Worm (Caenorhabditis elegans) whole organism, young adult: ENCODE measurements around the gene noa-1.

ENCODE experiments used
- D2030.7 ChIP-seq: fragments of 200-800 bp; sonication (Bioruptor generic); IDR thresholded peaks from 2 replicates; pipeline ENCODE4 v1.3.6; 2022; ENCODE audit warnings: missing genetic modification reagents, missing genetic modification characterization, missing compliant biosample characterization
- F10E7.11 ChIP-seq: sonication (generic microtip); optimal IDR thresholded peaks from 2 replicates; lab custom pipeline; 2017; ENCODE audit warnings: mild to moderate bottlenecking, missing genetic modification characterization, moderate library complexity, missing compliant biosample characterization
- F33H1.4 ChIP-seq: fragments of 200-800 bp; sonication (Bioruptor generic); IDR thresholded peaks from 2 replicates; pipeline ENCODE4 v1.3.6; 2022; ENCODE audit warnings: missing genetic modification reagents, missing genetic modification characterization, missing compliant biosample characterization
- F52B5.7 ChIP-seq: sonication (generic microtip); optimal IDR thresholded peaks from 2 replicates; lab custom pipeline; 2016; ENCODE audit warnings: mild to moderate bottlenecking, missing genetic modification characterization, missing compliant biosample characterization
- K12H6.12 ChIP-seq: fragments of 200-800 bp; sonication (Bioruptor generic); optimal IDR thresholded peaks from 2 replicates; lab custom pipeline; 2018; ENCODE audit warnings: mild to moderate bottlenecking, missing genetic modification characterization, missing compliant biosample characterization
- T07F8.4 ChIP-seq: sonication (generic microtip); optimal IDR thresholded peaks from 2 replicates; lab custom pipeline; 2016; ENCODE audit warnings: mild to moderate bottlenecking, missing genetic modification characterization, moderate library complexity, missing compliant biosample characterization
- Y53G8AR.9 ChIP-seq: fragments of 200-800 bp; sonication (Bioruptor generic); conservative IDR thresholded peaks from 2 replicates; pipeline ENCODE4 v1.3.6; 2022; ENCODE audit warnings: missing genetic modification reagents, missing genetic modification characterization, missing compliant biosample characterization
- Y67H2A.10 ChIP-seq: fragments of 200-800 bp; sonication (Bioruptor generic); conservative IDR thresholded peaks from 2 replicates; pipeline ENCODE4 v1.3.6; 2022; ENCODE audit warnings: missing genetic modification reagents, missing genetic modification characterization, missing compliant biosample characterization
- Y79H2A.3 ChIP-seq: fragments of 200-800 bp; sonication (Bioruptor generic); conservative IDR thresholded peaks from 2 replicates; pipeline ENCODE4 v1.3.6; 2022; ENCODE audit warnings: missing genetic modification reagents, missing genetic modification characterization, missing compliant biosample characterization
- ZK185.1 ChIP-seq: sonication (generic microtip); optimal IDR thresholded peaks from 2 replicates; lab custom pipeline; 2016; ENCODE audit warnings: mild to moderate bottlenecking, missing genetic modification characterization, missing compliant biosample characterization; ENCODE audit not compliant: poor library complexity, severe bottlenecking
- aptf-2 ChIP-seq: fragments of 200-800 bp; sonication (Bioruptor generic); conservative IDR thresholded peaks from 2 replicates; pipeline ENCODE4 v1.3.6; 2022; ENCODE audit warnings: missing genetic modification reagents, missing genetic modification characterization, missing compliant biosample characterization
- athp-1 ChIP-seq: sonication (generic microtip); optimal IDR thresholded peaks from 2 replicates; lab custom pipeline; 2017; ENCODE audit warnings: mild to moderate bottlenecking, missing genetic modification characterization, missing compliant biosample characterization
- attf-5 ChIP-seq: fragments of 200-800 bp; sonication (Bioruptor generic); optimal IDR thresholded peaks from 2 replicates; lab custom pipeline; 2018; ENCODE audit warnings: mild to moderate bottlenecking, missing genetic modification characterization, missing compliant biosample characterization
- bed-2 ChIP-seq: fragments of 200-800 bp; sonication (Bioruptor generic); IDR thresholded peaks from 2 replicates; pipeline ENCODE4 v1.3.6; 2022; ENCODE audit warnings: missing genetic modification reagents, missing genetic modification characterization, missing compliant biosample characterization
- cebp-1 ChIP-seq, 2 experiments: fragments of 200-800 bp in 1 of 2; sonication (Bioruptor generic) in 1 of 2; sonication (generic microtip) in 1 of 2; IDR thresholded peaks in 1 of 2; optimal IDR thresholded peaks in 1 of 2; 2 replicates each; pipeline versions ENCODE4 v1.3.6 to Lab custom; 2017 to 2022; ENCODE audit warnings: missing compliant biosample characterization in 2 of 2, missing genetic modification characterization in 2 of 2, mild to moderate bottlenecking in 1 of 2, missing genetic modification reagents in 1 of 2, moderate library complexity in 1 of 2
- chd-7 ChIP-seq: sonication (generic microtip); optimal IDR thresholded peaks from 2 replicates; lab custom pipeline; 2016; ENCODE audit warnings: mild to moderate bottlenecking, missing genetic modification characterization, moderate library complexity, missing compliant biosample characterization
- die-1 ChIP-seq: sonication (generic microtip); optimal IDR thresholded peaks from 2 replicates; lab custom pipeline; 2016; ENCODE audit warnings: missing genotype, mild to moderate bottlenecking, missing genetic modification characterization, missing compliant biosample characterization
- dpff-1 ChIP-seq: sonication (generic microtip); optimal IDR thresholded peaks from 2 replicates; lab custom pipeline; 2017; ENCODE audit warnings: mild to moderate bottlenecking, missing genetic modification characterization, missing compliant biosample characterization
- efl-1 ChIP-seq: fragments of 150-350 bp; optimal IDR thresholded peaks from 2 replicates; lab custom pipeline; 2014; ENCODE audit warnings: missing biosample characterization, missing genetic modification reagents, missing genetic modification characterization
- egrh-3 ChIP-seq: fragments of 200-800 bp; sonication (Bioruptor generic); IDR thresholded peaks from 2 replicates; pipeline ENCODE4 v1.3.6; 2022; ENCODE audit warnings: missing genetic modification reagents, missing genetic modification characterization, missing compliant biosample characterization
- ets-4 ChIP-seq: fragments of 200-800 bp; sonication (Bioruptor generic); optimal IDR thresholded peaks from 2 replicates; lab custom pipeline; 2018; ENCODE audit warnings: mild to moderate bottlenecking, missing genetic modification characterization, missing compliant biosample characterization
- hlh-12 ChIP-seq: sonication (generic microtip); optimal IDR thresholded peaks from 2 replicates; lab custom pipeline; 2016; ENCODE audit warnings: missing genetic modification characterization, missing compliant biosample characterization
- hmg-1.2 ChIP-seq: fragments of 200-800 bp; sonication (Bioruptor generic); IDR thresholded peaks from 2 replicates; pipeline ENCODE4 v1.3.6; 2022; ENCODE audit warnings: missing genetic modification reagents, missing genetic modification characterization, missing compliant biosample characterization
- lag-1 ChIP-seq: fragments of 200-800 bp; sonication (Bioruptor generic); IDR thresholded peaks from 2 replicates; pipeline ENCODE4 v1.3.6; 2022; ENCODE audit warnings: missing genetic modification reagents, missing genetic modification characterization, missing compliant biosample characterization
- lin-35 ChIP-seq, 3 experiments: fragments of 150-350 bp in 2 of 3; sonication (generic microtip) in 1 of 3; optimal IDR thresholded peaks; 2 replicates each; lab custom pipeline; 2014 to 2018; ENCODE audit warnings: missing biosample characterization in 3 of 3, missing genetic modification characterization in 3 of 3, missing genetic modification reagents in 3 of 3
- lin-54 ChIP-seq: fragments of 200-800 bp; sonication (Bioruptor generic); optimal IDR thresholded peaks from 2 replicates; lab custom pipeline; 2018; ENCODE audit warnings: mild to moderate bottlenecking, missing genetic modification characterization, missing compliant biosample characterization
- lsl-1 ChIP-seq: fragments of 200-800 bp; sonication (Bioruptor generic); optimal IDR thresholded peaks from 2 replicates; lab custom pipeline; 2018; ENCODE audit warnings: mild to moderate bottlenecking, missing genetic modification characterization, moderate library complexity, missing compliant biosample characterization
- mcd-1 ChIP-seq: fragments of 200-800 bp; sonication (Bioruptor generic); IDR thresholded peaks from 2 replicates; pipeline ENCODE4 v1.3.6; 2022; ENCODE audit warnings: missing genetic modification reagents, missing genetic modification characterization, missing compliant biosample characterization
- nhr-120 ChIP-seq: fragments of 200-800 bp; sonication (Bioruptor generic); IDR thresholded peaks from 2 replicates; pipeline ENCODE4 v1.3.6; 2022; ENCODE audit warnings: missing genetic modification characterization, missing compliant biosample characterization
- nhr-179 ChIP-seq: sonication (generic microtip); optimal IDR thresholded peaks from 2 replicates; lab custom pipeline; 2016; ENCODE audit warnings: mild to moderate bottlenecking, missing genetic modification characterization, missing compliant biosample characterization
- nhr-80 ChIP-seq: sonication (generic microtip); optimal IDR thresholded peaks from 2 replicates; lab custom pipeline; 2016; ENCODE audit warnings: missing genetic modification characterization, missing compliant biosample characterization
- repo-1 ChIP-seq: sonication (generic microtip); optimal IDR thresholded peaks from 2 replicates; lab custom pipeline; 2017; ENCODE audit warnings: mild to moderate bottlenecking, missing genetic modification characterization, missing compliant biosample characterization
- sea-2 ChIP-seq: fragments of 200-800 bp; sonication (Bioruptor generic); IDR thresholded peaks from 2 replicates; pipeline ENCODE4 v1.3.6; 2022; ENCODE audit warnings: missing genetic modification characterization, missing compliant biosample characterization
- snpc-1.1 ChIP-seq: sonication (generic microtip); optimal IDR thresholded peaks from 2 replicates; lab custom pipeline; 2017; ENCODE audit warnings: missing genetic modification characterization, mild to moderate bottlenecking, missing compliant biosample characterization, antibody characterized with exemption, moderate library complexity, missing genotype, missing genetic modification reagents; ENCODE audit not compliant: insufficient read depth
- snpc-4 ChIP-seq, 5 experiments: fragments of 150-350 bp in 1 of 5; sonication (generic microtip) in 4 of 5; optimal IDR thresholded peaks; 2 replicates each; lab custom pipeline; 2014 to 2018; ENCODE audit warnings: missing genetic modification characterization in 5 of 5, missing biosample characterization in 3 of 5, antibody characterized with exemption in 2 of 5, mild to moderate bottlenecking in 2 of 5, missing compliant biosample characterization in 2 of 5, missing genotype in 2 of 5, moderate library complexity in 2 of 5, missing genetic modification reagents in 1 of 5
- xnd-1 ChIP-seq: sonication (generic microtip); optimal IDR thresholded peaks from 2 replicates; lab custom pipeline; 2016; ENCODE audit warnings: missing genotype, missing genetic modification reagents, missing genetic modification characterization, missing compliant biosample characterization
- zfh-2 ChIP-seq: fragments of 200-800 bp; sonication (Bioruptor generic); conservative IDR thresholded peaks from 2 replicates; pipeline ENCODE4 v1.3.6; 2022; ENCODE audit warnings: missing genetic modification reagents, missing genetic modification characterization, missing compliant biosample characterization
- zim-3 ChIP-seq: sonication (generic microtip); optimal IDR thresholded peaks from 2 replicates; lab custom pipeline; 2017; ENCODE audit warnings: mild to moderate bottlenecking, missing genetic modification characterization, moderate library complexity, missing compliant biosample characterization

noa-1 gene

ce11 chrII:13540956-13541355, at the start of gene noa-1, which contains the start of gene Y48E1B.17:
TSS of gene noa-1 (minus strand) at chrII:13541056.
TSS of gene Y48E1B.17 (minus strand) at chrII:13541084.
- no peak for TF ChIP-seq ets-4 (GFP tag; lab: Kevin White, UChicago)
- TF ChIP-seq repo-1 (tag; lab: Kevin White, UChicago), result no peak
- no peak for TF ChIP-seq F10E7.11 (tag; lab: Kevin White, UChicago)

ce11 chrII:13590461-13590860, 49.6 kb upstream of the noa-1 start, which contains the start of gene clec-145:
TSS of gene clec-145 (minus strand) at chrII:13590561.
- TF ChIP-seq Y79H2A.3 (GFP tag; lab: Robert Waterston, UW) (no peak), T07F8.4 (tag; lab: Kevin White, UChicago) (no peak), hlh-12 (tag; lab: Kevin White, UChicago) (no peak), dpff-1 (tag; lab: Kevin White, UChicago) (no peak), bed-2 (GFP tag; lab: Robert Waterston, UW) (no peak), K12H6.12 (no peak), F10E7.11 (tag; lab: Kevin White, UChicago) (no peak), egrh-3 (GFP tag; lab: Robert Waterston, UW) (no peak), F33H1.4 (GFP tag; lab: Robert Waterston, UW) (no peak), ZK185.1 (tag; lab: Kevin White, UChicago) (no peak), die-1 (no peak), F52B5.7 (tag; lab: Kevin White, UChicago) (no peak), lag-1 (GFP tag; lab: Robert Waterston, UW) (no peak), nhr-120 (GFP tag; lab: Robert Waterston, UW) (no peak), cebp-1 (GFP tag; IDR thresholded peaks at IDR 0.05; lab: Robert Waterston, UW) (no peak), cebp-1 (tag; optimal IDR thresholded peaks at IDR 0.05; lab: Kevin White, UChicago) (no peak)

DNA sequence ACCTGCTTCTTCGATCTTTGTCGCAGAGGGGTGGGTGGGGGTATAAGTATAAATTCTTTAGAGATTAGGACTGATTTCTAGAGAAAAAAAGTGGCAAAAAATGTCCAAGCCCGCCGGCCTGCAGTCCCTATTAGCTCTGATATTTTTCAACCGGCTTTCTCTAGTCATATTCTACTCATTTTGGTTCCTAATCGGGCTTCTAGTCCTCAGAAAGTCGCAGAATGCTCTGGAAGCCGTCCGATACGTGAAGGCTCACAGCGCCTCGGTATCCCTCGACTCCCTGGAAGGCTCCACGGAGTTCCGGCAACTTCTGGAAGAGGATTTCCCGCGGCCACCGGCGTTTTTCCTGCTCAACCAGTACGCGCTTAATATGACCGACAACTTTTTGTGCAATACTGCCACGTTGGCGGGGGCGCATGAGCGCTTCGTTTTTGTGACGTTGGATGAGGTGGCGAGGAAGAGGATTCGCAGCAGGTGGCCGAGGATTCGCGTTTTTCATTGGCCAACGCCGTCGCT, 44.9 kb upstream of the noa-1 start, which contains the start of gene Y48E1B.8:
Y48E1B.8 (plus strand) TSS at position 51 of the 516 bp plus-strand sequence.
- no peak for TF ChIP-seq lin-54 (GFP tag; lab: Kevin White, UChicago)
- peak; percentile 61 for TF ChIP-seq zfh-2 (GFP tag; lab: Robert Waterston, UW)

DNA sequence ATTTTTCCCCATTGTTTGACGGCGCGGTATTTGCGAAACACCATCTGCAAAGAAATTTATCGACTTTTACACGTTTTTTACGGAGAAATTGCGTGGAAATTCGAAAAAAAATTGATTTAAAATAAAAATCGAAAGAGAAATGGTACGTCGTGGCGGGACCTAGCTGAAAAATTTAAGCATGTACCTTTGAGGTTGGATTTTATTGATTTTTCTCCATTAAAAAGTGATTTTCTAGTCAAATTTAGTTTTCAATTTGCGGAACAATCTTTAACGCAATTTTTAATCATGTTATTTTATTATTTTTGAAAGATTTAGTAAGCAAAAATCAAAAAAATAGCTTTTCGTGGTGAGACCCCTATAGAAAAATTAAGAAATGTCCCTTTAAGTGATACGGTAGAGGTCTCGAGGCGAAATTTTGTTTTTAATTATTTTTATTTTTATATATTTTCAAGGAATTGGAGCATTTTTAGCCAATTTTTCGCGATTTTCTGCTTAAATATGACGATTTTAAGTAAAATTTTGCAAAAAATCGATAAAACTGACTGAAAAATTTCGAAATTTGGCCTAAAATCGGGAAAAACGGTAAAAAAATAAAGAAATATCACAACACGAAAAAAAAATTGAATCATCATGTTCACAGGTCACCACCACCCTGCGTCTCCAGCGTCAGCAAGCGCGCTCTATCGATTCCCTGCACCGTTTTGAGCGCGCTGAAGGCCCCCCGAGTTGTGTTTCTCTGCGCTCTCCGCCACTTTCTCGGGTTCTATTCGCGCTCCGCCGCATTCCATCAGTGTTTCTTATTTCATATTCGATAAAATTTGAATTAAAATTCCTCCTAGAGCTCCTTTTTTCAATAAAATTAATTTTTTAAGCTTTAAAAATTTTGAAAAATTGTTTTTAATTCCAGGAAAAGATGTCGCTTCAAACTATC, 34.4 kb upstream of the noa-1 start, which contains the start of the genes mrpl-37 and lin-38:
mrpl-37 (minus strand) TSS at position 51 of the 931 bp plus-strand sequence.
lin-38 (plus strand) TSS at position 908 of the 931 bp plus-strand sequence.
- TF ChIP-seq Y67H2A.10, result no peak
- peak; percentile 13 for TF ChIP-seq snpc-1.1 (tag; lab: Kevin White, UChicago)
- peak; percentile 38; the same call in 1 of the 2 replicates for TF ChIP-seq hmg-1.2 (GFP tag; lab: Robert Waterston, UW)
- no peak for TF ChIP-seq Y53G8AR.9
- TF ChIP-seq attf-5 (GFP tag; lab: Kevin White, UChicago), result peak; percentile 93
- TF ChIP-seq efl-1 (GFP tag; lab: Kevin White, UChicago), result peak; percentile 31
- peak in 1 of 3 experiments; percentile 18 for TF ChIP-seq lin-35 (GFP tag; optimal IDR thresholded peaks at IDR 0.05; lab: Kevin White, UChicago)
- peak; percentile 92 for TF ChIP-seq F33H1.4 (GFP tag; lab: Robert Waterston, UW)
- TF ChIP-seq egrh-3 (GFP tag; lab: Robert Waterston, UW), result peak; percentile 56; the same call in 1 of the 2 replicates
- no peak for TF ChIP-seq cebp-1 (GFP tag; IDR thresholded peaks at IDR 0.05; lab: Robert Waterston, UW)
- peak; percentile 61 for TF ChIP-seq cebp-1 (tag; optimal IDR thresholded peaks at IDR 0.05; lab: Kevin White, UChicago)
- peak; percentile 89 for TF ChIP-seq xnd-1
- TF ChIP-seq nhr-80 (tag; lab: Kevin White, UChicago), result peak; percentile 29
- TF ChIP-seq snpc-4 (GFP tag; optimal IDR thresholded peaks at IDR 0.05; lab: Kevin White, UChicago), result no peak
- TF ChIP-seq snpc-4 (tag; optimal IDR thresholded peaks at IDR 0.05; lab: Kevin White, UChicago), result peak in 2 of 4 experiments; percentile 2 to 45
- TF ChIP-seq sea-2 (GFP tag; lab: Robert Waterston, UW), result no peak
- TF ChIP-seq lin-54 (GFP tag; lab: Kevin White, UChicago), result peak; percentile 19
- no peak for TF ChIP-seq athp-1 (tag; lab: Kevin White, UChicago)
- no peak for TF ChIP-seq nhr-179 (tag; lab: Kevin White, UChicago)
- TF ChIP-seq chd-7, result no peak
- no peak for TF ChIP-seq zim-3
- TF ChIP-seq mcd-1, result peak; percentile 87
- TF ChIP-seq aptf-2 (GFP tag; lab: Robert Waterston, UW), result no peak
- TF ChIP-seq D2030.7 (GFP tag; lab: Robert Waterston, UW), result peak; percentile 63; the same call in 1 of the 2 replicates
- peak; percentile 93 for TF ChIP-seq lsl-1 (GFP tag; lab: Kevin White, UChicago)
- no peak for TF ChIP-seq F52B5.7 (tag; lab: Kevin White, UChicago)
